Worm (Caenorhabditis elegans) whole organism, young adult: ENCODE data around the gene comt-2.

ENCODE experiments used
- F49E8.2 ChIP-seq: sonication (generic microtip); optimal IDR thresholded peaks from 3 replicates; lab custom pipeline; 2017; ENCODE audit warnings: missing genetic modification characterization, mild to moderate bottlenecking, missing compliant biosample characterization, antibody characterized with exemption, moderate library complexity; ENCODE audit not compliant: insufficient read depth
- madf-3 ChIP-seq: fragments of 200-800 bp; sonication (Bioruptor generic); IDR thresholded peaks from 2 replicates; pipeline ENCODE4 v1.3.6; 2022; ENCODE audit warnings: missing genetic modification reagents, missing genetic modification characterization, missing compliant biosample characterization
- rcor-1 ChIP-seq: fragments of 200-800 bp; sonication (Bioruptor generic); IDR thresholded peaks from 2 replicates; pipeline ENCODE4 v1.3.6; 2022; ENCODE audit warnings: missing genetic modification reagents, missing genetic modification characterization, missing compliant biosample characterization
- unc-62 ChIP-seq: fragments of 150-350 bp; optimal IDR thresholded peaks from 2 replicates; lab custom pipeline; 2014; ENCODE audit warnings: missing biosample characterization, missing genetic modification reagents, missing genetic modification characterization
- ztf-18 ChIP-seq: sonication (generic microtip); optimal IDR thresholded peaks from 2 replicates; lab custom pipeline; 2016; ENCODE audit warnings: missing genotype, mild to moderate bottlenecking, missing genetic modification characterization, missing compliant biosample characterization

- TF ChIP-seq ztf-18 (no peak), unc-62 (no peak), F49E8.2 (tag; lab: Kevin White, UChicago) (no peak), rcor-1 (GFP tag; lab: Robert Waterston, UW) (no peak), madf-3 (no peak)
Observed at ce11 chrV:16527796-16528195, 33.5 kb upstream of the comt-2 start, which contains the start of gene F36D3.16.
